Worm (Caenorhabditis elegans): ENCODE results near the gene str-134.

DNA sequence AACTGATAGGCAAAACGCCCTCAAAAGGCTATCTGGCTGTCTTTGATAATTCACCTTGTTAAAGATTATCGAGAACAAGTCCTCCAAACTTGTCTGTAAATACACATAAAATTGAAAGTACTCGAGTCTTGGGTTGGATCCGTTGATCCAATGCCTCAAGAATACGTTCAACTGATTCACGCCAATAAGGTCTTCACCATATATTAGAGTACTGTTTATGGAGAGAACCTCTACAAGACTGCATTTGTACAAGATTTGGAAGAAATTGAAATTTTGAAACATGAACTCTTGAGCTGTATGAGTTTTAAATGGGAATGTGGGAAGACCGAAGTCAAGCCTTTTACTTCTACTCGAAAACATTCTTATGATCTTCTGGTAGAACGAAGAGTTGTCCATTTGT is 20.6 kb upstream of the str-134 start:
- TF ChIP-seq pha-2 (tag; optimal IDR thresholded peaks at IDR 0.05) (no peak), dmd-4 (tag; optimal IDR thresholded peaks at IDR 0.05; ENCODE audit: borderline replicate concordance) (no peak), unc-55 (GFP tag; optimal IDR thresholded peaks at IDR 0.05) (no peak), dve-1 (tag; optimal IDR thresholded peaks at IDR 0.05) (no peak), hlh-8 (tag; optimal IDR thresholded peaks at IDR 0.05) (no peak), pha-4 (tag; optimal IDR thresholded peaks at IDR 0.05) (no peak), fkh-10 (GFP tag; optimal IDR thresholded peaks at IDR 0.05) (no peak), K09A11.1 (tag; optimal IDR thresholded peaks at IDR 0.05; ENCODE audit: insufficient read depth) (no peak), C08G9.2 (tag; optimal IDR thresholded peaks at IDR 0.05) (no peak)
